Worm (Caenorhabditis elegans): ENCODE data around the gene srj-49.

DNA sequence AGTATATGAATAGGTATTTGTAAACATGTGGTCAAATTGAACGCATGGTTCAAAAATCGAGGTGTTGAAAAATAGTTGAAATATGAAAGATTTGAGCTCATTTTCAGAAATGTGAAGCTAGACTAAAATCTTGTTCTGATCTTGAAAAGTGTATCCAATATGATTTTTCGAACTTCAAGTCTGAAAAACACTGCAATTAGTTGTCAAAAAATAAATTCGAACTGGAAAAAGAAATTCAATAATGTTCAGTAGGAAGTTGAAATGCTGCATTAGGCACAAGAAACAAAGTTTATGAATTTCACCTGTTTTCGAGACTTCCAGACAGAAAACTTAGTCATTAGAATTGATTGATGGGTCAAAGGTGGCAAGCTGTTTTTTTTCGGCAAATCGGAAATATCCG lies 13.4 kb upstream of the srj-49 start, which contains the start of gene srh-270:
- TF ChIP-seq ref-1 (GFP tag; conservative IDR thresholded peaks at IDR 0.05) (no peak), flt-1 (GFP tag; IDR thresholded peaks at IDR 0.05) (no peak), ztf-23 (GFP tag; IDR thresholded peaks at IDR 0.05) (no peak), cog-1 (tag; optimal IDR thresholded peaks at IDR 0.05) (no peak), tab-1 (GFP tag; IDR thresholded peaks at IDR 0.05) (no peak), T22C8.4 (GFP tag; IDR thresholded peaks at IDR 0.05) (no peak), med-1 (GFP tag; optimal IDR thresholded peaks at IDR 0.05; ENCODE audit: insufficient read depth) (no peak), ztf-29 (GFP tag; IDR thresholded peaks at IDR 0.05) (no peak)
